Worm (Caenorhabditis elegans): ENCODE measurements around the gene hpo-12.

DNA sequence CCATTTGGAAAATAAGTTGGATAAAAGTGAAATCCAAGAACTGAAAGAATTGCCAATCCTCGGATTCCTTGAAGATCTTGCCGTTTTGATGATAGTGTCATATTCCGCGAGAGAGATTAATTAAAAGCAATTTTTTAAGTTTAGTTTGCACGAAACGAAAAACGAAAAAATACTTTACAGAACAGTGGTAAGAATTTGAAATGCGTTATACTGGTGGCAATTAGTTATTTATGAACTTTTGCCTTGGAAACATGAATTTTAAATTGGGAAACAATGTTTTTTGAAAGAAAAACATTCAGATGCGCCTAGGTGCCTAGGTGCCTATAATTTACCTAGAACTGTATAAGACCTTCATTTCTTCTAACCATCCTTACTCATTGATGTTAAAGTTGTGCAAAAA is 24.7 kb downstream of the hpo-12 start, which contains the start of gene oac-57:
- TF ChIP-seq snpc-4 (tag; optimal IDR thresholded peaks at IDR 0.05) (no peak), tbx-2 (tag; optimal IDR thresholded peaks at IDR 0.05) (no peak), fos-1 (tag; optimal IDR thresholded peaks at IDR 0.05) (no peak), lir-3 (tag; optimal IDR thresholded peaks at IDR 0.05; ENCODE audit: poor library complexity) (no peak)
